Fruit fly (Drosophila melanogaster) whole organism, wandering third instar larva: Measurements from ENCODE around the gene Sec63.

Source experiments
- Abd-B ChIP-seq: fragments of >200 bp; optimal IDR thresholded peaks from 2 replicates; lab custom pipeline; 2017; ENCODE audit warnings: missing biosample characterization, missing genetic modification characterization
- CrebA ChIP-seq: fragments of 200-800 bp; sonication (Bioruptor generic); optimal IDR thresholded peaks from 2 replicates; lab custom pipeline; 2016; ENCODE audit warnings: missing biosample characterization, mild to moderate bottlenecking, missing genetic modification characterization, borderline replicate concordance
- Dif ChIP-seq: fragments of 200-275, 200-300 bp; sonication (Bioruptor generic); optimal IDR thresholded peaks from 2 replicates; lab custom pipeline; 2018; ENCODE audit warnings: missing biosample characterization, missing genetic modification characterization; ENCODE audit not compliant: partially characterized antibody
- GATAd ChIP-seq: sonication (Bioruptor generic); optimal IDR thresholded peaks from 2 replicates; lab custom pipeline; 2016; ENCODE audit warnings: missing biosample characterization, missing genetic modification characterization
- Hnf4 ChIP-seq: fragments of 200-800 bp; sonication (Bioruptor generic); optimal IDR thresholded peaks from 2 replicates; lab custom pipeline; 2016; ENCODE audit warnings: missing biosample characterization, mild to moderate bottlenecking, missing genetic modification characterization
- Hr83 ChIP-seq: fragments of 200-300 bp; sonication (Bioruptor generic); optimal IDR thresholded peaks from 2 replicates; lab custom pipeline; 2016; ENCODE audit warnings: missing biosample characterization, mild to moderate bottlenecking, missing genetic modification characterization, moderate library complexity; ENCODE audit not compliant: poor library complexity, severe bottlenecking
- Mio ChIP-seq: sonication (Bioruptor generic); optimal IDR thresholded peaks from 2 replicates; lab custom pipeline; 2016; ENCODE audit warnings: missing biosample characterization, missing genetic modification characterization
- N ChIP-seq: fragments of >200 bp; optimal IDR thresholded peaks from 2 replicates; lab custom pipeline; 2018; ENCODE audit warnings: missing biosample characterization, missing external identifiers, missing genetic modification characterization
- OdsH ChIP-seq: fragments of 200-800 bp; sonication (Bioruptor generic); optimal IDR thresholded peaks from 2 replicates; lab custom pipeline; 2016; ENCODE audit warnings: missing biosample characterization, mild to moderate bottlenecking, missing genetic modification characterization
- Rel ChIP-seq, 2 experiments: fragments of 200-800 bp; sonication (Bioruptor generic) in 1 of 2; optimal IDR thresholded peaks; 2 replicates in 1 of 2; 3 replicates in 1 of 2; lab custom pipeline; 2016 to 2019; ENCODE audit warnings: mild to moderate bottlenecking in 2 of 2, missing biosample characterization in 2 of 2, missing genetic modification characterization in 2 of 2, moderate library complexity in 1 of 2
- Vsx2 ChIP-seq: fragments of 200-300, 225-300 bp; sonication (Bioruptor generic); optimal IDR thresholded peaks from 2 replicates; lab custom pipeline; 2018; ENCODE audit warnings: missing biosample characterization, missing genetic modification characterization; ENCODE audit not compliant: partially characterized antibody
- dl ChIP-seq, 2 experiments: fragments of 175-275, 200-275 bp in 1 of 2; fragments of 200-275 bp in 1 of 2; sonication (Bioruptor generic); optimal IDR thresholded peaks; lab custom pipeline; 2018; ENCODE audit warnings: mild to moderate bottlenecking in 2 of 2, missing biosample characterization in 2 of 2, missing genetic modification characterization in 2 of 2, moderate library complexity in 2 of 2; ENCODE audit not compliant: partially characterized antibody in 2 of 2, insufficient read depth in 1 of 2
- dmrt93B ChIP-seq: fragments of 200-800 bp; sonication (Bioruptor generic); optimal IDR thresholded peaks from 2 replicates; lab custom pipeline; 2018; ENCODE audit warnings: missing biosample characterization, mild to moderate bottlenecking, missing genetic modification characterization
- dsf ChIP-seq: sonication (Bioruptor generic); optimal IDR thresholded peaks from 2 replicates; lab custom pipeline; 2016; ENCODE audit warnings: missing biosample characterization, missing genetic modification characterization, borderline replicate concordance
- ey ChIP-seq: fragments of 200-800 bp; sonication (Bioruptor generic); optimal IDR thresholded peaks from 2 replicates; lab custom pipeline; 2016; ENCODE audit warnings: missing biosample characterization, missing genetic modification characterization
- foxo ChIP-seq, 2 experiments: fragments of 200-800 bp; sonication (Bioruptor generic); optimal IDR thresholded peaks; 2 replicates in 1 of 2; 3 replicates in 1 of 2; lab custom pipeline; 2016 to 2017; ENCODE audit warnings: missing biosample characterization in 2 of 2, missing genetic modification characterization in 2 of 2
- fru ChIP-seq: fragments of 200-800 bp; sonication (Bioruptor generic); optimal IDR thresholded peaks from 3 replicates; lab custom pipeline; 2016; ENCODE audit warnings: missing biosample characterization, mild to moderate bottlenecking, missing genetic modification characterization
- h ChIP-seq: fragments of 200-800 bp; sonication (Bioruptor generic); optimal IDR thresholded peaks from 3 replicates; lab custom pipeline; 2016; ENCODE audit warnings: missing biosample characterization, mild to moderate bottlenecking, missing genetic modification characterization
- jim ChIP-seq: fragments of 175-275, 200-325 bp; sonication (Bioruptor generic); optimal IDR thresholded peaks from 2 replicates; lab custom pipeline; 2016; ENCODE audit warnings: missing biosample characterization, mild to moderate bottlenecking, missing genetic modification characterization
- lola ChIP-seq: fragments of >200 bp; optimal IDR thresholded peaks from 2 replicates; lab custom pipeline; 2017; ENCODE audit warnings: missing biosample characterization, missing genetic modification characterization
- pan ChIP-seq: fragments of >200 bp; optimal IDR thresholded peaks from 2 replicates; lab custom pipeline; 2017
- sage ChIP-seq: fragments of 200-800 bp; sonication (Bioruptor generic); optimal IDR thresholded peaks from 2 replicates; lab custom pipeline; 2016; ENCODE audit warnings: missing biosample characterization, mild to moderate bottlenecking, missing genetic modification characterization
- sv ChIP-seq: fragments of 200-800 bp; sonication (Bioruptor generic); optimal IDR thresholded peaks from 3 replicates; lab custom pipeline; 2016; ENCODE audit warnings: missing biosample characterization, missing genetic modification characterization
- tai ChIP-seq: sonication (Bioruptor generic); optimal IDR thresholded peaks from 2 replicates; lab custom pipeline; 2016; ENCODE audit warnings: missing biosample characterization, missing genetic modification characterization
- usp ChIP-seq: fragments of >200 bp; optimal IDR thresholded peaks from 2 replicates; lab custom pipeline; 2017; ENCODE audit warnings: missing biosample characterization, missing genetic modification characterization

The Sec63 gene

DNA sequence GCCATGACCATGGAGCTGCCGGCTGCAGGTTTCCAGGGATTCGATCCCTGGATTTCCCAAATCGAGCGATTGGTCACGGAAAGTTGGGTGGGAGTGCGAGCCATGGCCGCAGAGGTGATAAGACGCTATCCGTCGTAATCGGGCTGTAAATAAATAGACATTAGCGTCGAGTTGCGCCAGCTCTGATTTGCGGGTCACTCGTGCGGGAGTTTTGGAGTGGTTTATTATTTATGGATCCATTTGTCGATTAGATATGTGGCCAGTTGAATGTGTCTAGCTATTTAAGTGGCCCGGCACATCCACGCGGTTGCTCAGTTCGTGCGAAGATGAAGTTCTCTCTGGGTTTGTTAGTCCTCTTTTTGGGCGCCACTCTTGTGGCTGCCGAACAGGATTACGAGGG is 37.6 kb downstream of the Sec63 start, which contains the start of gene CG8562:
Gene CG8562 (plus strand): TSS at position 307 of the 400 bp plus-strand sequence.
- TF ChIP-seq foxo (GFP tag; optimal IDR thresholded peaks at IDR 0.05; lab: Kevin White, UChicago) (no peak), usp (no peak), CrebA (no peak)

DNA sequence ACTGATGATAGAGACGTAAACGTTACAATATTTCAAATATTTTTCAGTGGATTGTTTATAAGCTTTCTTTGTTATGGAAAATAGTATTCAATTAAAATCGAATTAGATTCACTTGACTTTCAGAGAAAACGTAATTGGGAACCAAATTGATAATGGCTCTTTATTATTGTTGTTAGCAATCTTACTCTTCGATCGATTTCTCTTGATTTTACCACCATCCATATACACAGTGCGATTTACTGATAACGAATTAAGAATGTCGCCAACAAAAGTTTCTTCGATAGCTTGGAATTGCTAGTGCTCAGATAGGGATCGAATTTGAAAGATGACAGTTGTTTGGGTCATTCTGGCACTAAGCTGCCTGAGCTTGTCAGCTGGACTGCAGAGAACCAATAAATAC is 39.4 kb downstream of the Sec63 start, which contains the start of gene CG18417:
Gene CG18417 (plus strand): TSS at position 301 of the 400 bp plus-strand sequence.
- TF ChIP-seq foxo (GFP tag; optimal IDR thresholded peaks at IDR 0.05; lab: Kevin White, UChicago) (no peak), Vsx2 (GFP tag; lab: Kevin White, UChicago) (no peak), fru (GFP tag; lab: Kevin White, UChicago) (no peak), Abd-B (GFP tag; lab: Kevin White, UChicago) (no peak)
- TF ChIP-seq, all 38 proteins: peak for 0

DNA sequence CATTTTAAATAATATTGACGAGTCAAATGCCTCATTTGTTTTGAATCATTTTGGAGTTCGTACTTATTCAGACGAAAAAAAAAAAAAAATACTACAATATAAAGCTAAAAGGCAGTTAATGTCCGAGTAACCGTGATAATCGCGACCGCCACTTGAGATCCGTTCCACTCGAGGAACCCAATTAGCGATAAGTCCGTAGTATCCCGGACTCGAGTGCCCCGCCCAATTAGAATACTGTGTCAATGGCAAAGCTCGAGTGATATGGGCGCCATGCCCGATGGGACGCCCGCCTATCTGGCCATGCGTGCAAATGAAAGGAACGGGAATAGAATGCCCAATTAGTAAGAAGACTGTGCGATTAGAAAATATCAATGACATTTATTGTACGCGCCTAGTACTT is 41.6 kb downstream of the Sec63 start:
- no peak for TF ChIP-seq Mio (GFP tag; lab: Kevin White, UChicago)
- no peak for TF ChIP-seq Dif (GFP tag; lab: Kevin White, UChicago)
- no peak for TF ChIP-seq jim (GFP tag; lab: Kevin White, UChicago)
- TF ChIP-seq GATAd: no peak
- no peak for TF ChIP-seq ey (GFP tag; lab: Kevin White, UChicago)
- TF ChIP-seq dsf (GFP tag; lab: Kevin White, UChicago): no peak
- no peak for TF ChIP-seq Hnf4 (GFP tag; lab: Kevin White, UChicago)
- TF ChIP-seq pan: no peak
- no peak for TF ChIP-seq dmrt93B (GFP tag; lab: Kevin White, UChicago)
- TF ChIP-seq Abd-B (GFP tag; lab: Kevin White, UChicago): no peak

DNA sequence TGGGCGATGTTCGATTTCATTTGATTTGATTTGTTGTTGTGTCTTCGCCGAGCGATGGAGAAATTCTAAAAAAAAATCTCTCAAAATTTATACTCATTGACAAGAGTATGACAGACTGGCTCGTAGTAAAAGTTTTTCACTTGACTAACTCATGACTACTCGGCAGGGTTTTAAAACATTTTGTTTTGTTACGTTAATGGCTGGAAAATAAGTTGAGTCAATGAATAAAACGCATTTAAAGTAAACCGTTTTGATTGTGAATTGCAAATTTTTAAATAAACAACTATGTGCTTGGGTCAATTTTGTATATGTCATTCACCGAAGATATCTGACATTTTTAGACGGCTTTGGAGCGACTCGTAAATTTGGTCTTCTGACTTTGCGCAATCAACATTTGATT is 43.7 kb downstream of the Sec63 start, which contains the start of gene CG8560:
Gene CG8560 (minus strand): TSS at position 101 of the 400 bp plus-strand sequence.
- TF ChIP-seq Abd-B (GFP tag; lab: Kevin White, UChicago): no peak
- no peak for TF ChIP-seq Rel (GFP tag; optimal IDR thresholded peaks at IDR 0.05; lab: Kevin White, UChicago)
- no peak for TF ChIP-seq Rel (tag; optimal IDR thresholded peaks at IDR 0.05; lab: Kevin White, UChicago)
- no peak for TF ChIP-seq CrebA
- no peak for TF ChIP-seq tai (GFP tag; lab: Kevin White, UChicago)
- TF ChIP-seq h (GFP tag; lab: Kevin White, UChicago): no peak
- no peak for TF ChIP-seq Dif (GFP tag; lab: Kevin White, UChicago)
- TF ChIP-seq dl (GFP tag; optimal IDR thresholded peaks at IDR 0.05; lab: Kevin White, UChicago; ENCODE audit: insufficient read depth in 1 of 2, partially characterized antibody in 2 of 2): no peak
- no peak for TF ChIP-seq lola (GFP tag; lab: Kevin White, UChicago)
- no peak for TF ChIP-seq GATAd
- no peak for TF ChIP-seq Hr83 (GFP tag; lab: Kevin White, UChicago)
- TF ChIP-seq OdsH (GFP tag; lab: Kevin White, UChicago): no peak
- TF ChIP-seq sv (GFP tag; lab: Kevin White, UChicago): no peak
- TF ChIP-seq sage (GFP tag; lab: Kevin White, UChicago): no peak
- TF ChIP-seq N: no peak
- TF ChIP-seq dsf (GFP tag; lab: Kevin White, UChicago): no peak
